Fruit fly (Drosophila melanogaster) whole organism, prepupa: ENCODE results near the gene CG13603.

Experiments
- Blimp-1 ChIP-seq: fragments of 200-800 bp; sonication (Bioruptor generic); optimal IDR thresholded peaks from 3 replicates; lab custom pipeline; 2017; ENCODE audit warnings: missing biosample characterization, missing genetic modification characterization, mild to moderate bottlenecking, moderate library complexity, missing genetic modification reagents
- CG11294 ChIP-seq: fragments of 200-800 bp; sonication (Bioruptor generic); IDR thresholded peaks from 2 replicates; pipeline ENCODE4 v1.3.6; 2022; ENCODE audit warnings: missing biosample characterization, missing genetic modification characterization
- CG11762 ChIP-seq: fragments of 200-800 bp; sonication (Bioruptor generic); optimal IDR thresholded peaks from 3 replicates; lab custom pipeline; 2016; ENCODE audit warnings: missing biosample characterization, missing genetic modification characterization; ENCODE audit not compliant: insufficient read depth
- CG11902 ChIP-seq: fragments of 200-800 bp; sonication (Bioruptor generic); optimal IDR thresholded peaks from 3 replicates; lab custom pipeline; 2016; ENCODE audit warnings: missing biosample characterization, missing genetic modification characterization
- CG15336 ChIP-seq: fragments of 200-800 bp; sonication (Bioruptor generic); IDR thresholded peaks from 2 replicates; pipeline ENCODE4 v1.3.6; 2022; ENCODE audit warnings: missing biosample characterization, missing genetic modification characterization
- CG16779 ChIP-seq: fragments of 200-800 bp; sonication (Bioruptor generic); optimal IDR thresholded peaks from 3 replicates; lab custom pipeline; 2017; ENCODE audit warnings: missing biosample characterization, mild to moderate bottlenecking, missing genetic modification characterization
- CG3032 ChIP-seq: fragments of 200-800 bp; optimal IDR thresholded peaks from 2 replicates; lab custom pipeline; 2019; ENCODE audit warnings: missing biosample characterization, mild to moderate bottlenecking, missing genetic modification characterization, moderate library complexity
- CG31627 ChIP-seq: fragments of 200-800 bp; sonication (Bioruptor generic); optimal IDR thresholded peaks from 3 replicates; lab custom pipeline; 2016; ENCODE audit warnings: missing biosample characterization, missing genetic modification characterization
- CG32006 ChIP-seq: fragments of 200-800 bp; sonication (Bioruptor generic); optimal IDR thresholded peaks from 3 replicates; lab custom pipeline; 2017; ENCODE audit warnings: missing biosample characterization, mild to moderate bottlenecking, missing genetic modification characterization
- CG34406 ChIP-seq: fragments of 200-800 bp; sonication (Bioruptor generic); optimal IDR thresholded peaks from 3 replicates; lab custom pipeline; 2016; ENCODE audit warnings: missing biosample characterization, missing genetic modification characterization
- CG3919 ChIP-seq: fragments of 200-800 bp; sonication (Bioruptor generic); optimal IDR thresholded peaks from 3 replicates; lab custom pipeline; 2016; ENCODE audit warnings: missing biosample characterization, missing genetic modification characterization
- CG6163 ChIP-seq: fragments of 200-800 bp; sonication (Bioruptor generic); IDR thresholded peaks from 3 replicates; pipeline ENCODE4 v1.3.6; 2022; ENCODE audit warnings: missing biosample characterization, missing genetic modification characterization
- CG6276 ChIP-seq: fragments of 200-800 bp; sonication (Bioruptor generic); optimal IDR thresholded peaks from 2 replicates; lab custom pipeline; 2017; ENCODE audit warnings: missing biosample characterization, mild to moderate bottlenecking, missing genetic modification characterization
- CG6792 ChIP-seq: fragments of 200-800 bp; sonication (Bioruptor generic); optimal IDR thresholded peaks from 3 replicates; lab custom pipeline; 2016; ENCODE audit warnings: missing biosample characterization, missing genetic modification characterization
- CG6854 ChIP-seq: fragments of 200-800 bp; sonication (Bioruptor generic); optimal IDR thresholded peaks from 2 replicates; lab custom pipeline; 2017; ENCODE audit warnings: missing biosample characterization, mild to moderate bottlenecking, missing genetic modification characterization
- CG8119 ChIP-seq: fragments of 200-800 bp; sonication (Bioruptor generic); IDR thresholded peaks from 3 replicates; pipeline ENCODE4 v1.3.6; 2022; ENCODE audit warnings: missing biosample characterization, missing genetic modification characterization
- CG8319 ChIP-seq: fragments of 200-800 bp; sonication (Bioruptor generic); optimal IDR thresholded peaks from 3 replicates; lab custom pipeline; 2016; ENCODE audit warnings: missing biosample characterization, missing genetic modification characterization
- CG9139 ChIP-seq: fragments of 200-800 bp; sonication (Bioruptor generic); optimal IDR thresholded peaks from 3 replicates; lab custom pipeline; 2017; ENCODE audit warnings: missing biosample characterization, mild to moderate bottlenecking, missing genetic modification characterization
- Ets96B ChIP-seq: fragments of 200-800 bp; optimal IDR thresholded peaks from 2 replicates; lab custom pipeline; 2019; ENCODE audit warnings: missing biosample characterization, mild to moderate bottlenecking, missing genetic modification characterization, moderate library complexity
- Gug ChIP-seq: fragments of 200-800 bp; sonication (Bioruptor generic); IDR thresholded peaks from 2 replicates; pipeline ENCODE4 v1.3.6; 2022; ENCODE audit warnings: missing biosample characterization, missing genetic modification characterization
- Hr39 ChIP-seq: fragments of 200-800 bp; sonication (Bioruptor generic); optimal IDR thresholded peaks from 2 replicates; lab custom pipeline; 2016; ENCODE audit warnings: missing biosample characterization, missing genetic modification characterization
- Lpt ChIP-seq: fragments of 200-800 bp; sonication (Bioruptor generic); optimal IDR thresholded peaks from 3 replicates; lab custom pipeline; 2016; ENCODE audit warnings: missing biosample characterization, missing genetic modification characterization
- Met ChIP-seq: fragments of 200-800 bp; sonication (Bioruptor generic); optimal IDR thresholded peaks from 3 replicates; lab custom pipeline; 2016; ENCODE audit warnings: missing biosample characterization, missing genetic modification characterization
- OdsH ChIP-seq: fragments of 200-800 bp; sonication (Bioruptor generic); optimal IDR thresholded peaks from 3 replicates; lab custom pipeline; 2016; ENCODE audit warnings: missing biosample characterization, missing genetic modification characterization
- Smox ChIP-seq: fragments of 200-800 bp; sonication (Bioruptor generic); optimal IDR thresholded peaks from 3 replicates; lab custom pipeline; 2016; ENCODE audit warnings: missing biosample characterization, missing genetic modification characterization
- Sox102F ChIP-seq: fragments of 200-800 bp; sonication (Bioruptor generic); optimal IDR thresholded peaks from 2 replicates; lab custom pipeline; 2016; ENCODE audit warnings: missing biosample characterization, mild to moderate bottlenecking, missing genetic modification characterization
- Sox15 ChIP-seq: fragments of 200-800 bp; sonication (Bioruptor generic); optimal IDR thresholded peaks from 3 replicates; lab custom pipeline; 2016; ENCODE audit warnings: missing biosample characterization, missing genetic modification characterization
- achi ChIP-seq: fragments of 200-800 bp; sonication (Bioruptor generic); optimal IDR thresholded peaks from 3 replicates; lab custom pipeline; 2016; ENCODE audit warnings: missing biosample characterization, missing genetic modification characterization
- acj6 ChIP-seq: fragments of 200-800 bp; sonication (Bioruptor generic); optimal IDR thresholded peaks from 3 replicates; lab custom pipeline; 2016; ENCODE audit warnings: missing biosample characterization, missing genetic modification characterization
- cyc ChIP-seq: fragments of 200-800 bp; sonication (Bioruptor generic); optimal IDR thresholded peaks from 3 replicates; lab custom pipeline; 2016; ENCODE audit warnings: missing biosample characterization, missing genetic modification characterization
- dac ChIP-seq: fragments of 200-800 bp; sonication (Bioruptor generic); optimal IDR thresholded peaks from 2 replicates; lab custom pipeline; 2017; ENCODE audit warnings: missing biosample characterization, mild to moderate bottlenecking, missing genetic modification characterization
- esn ChIP-seq: fragments of 200-800 bp; sonication (Bioruptor generic); optimal IDR thresholded peaks from 2 replicates; lab custom pipeline; 2016; ENCODE audit warnings: missing biosample characterization, mild to moderate bottlenecking, missing genetic modification characterization, moderate library complexity
- fd85E ChIP-seq: fragments of 200-800 bp; sonication (Bioruptor generic); optimal IDR thresholded peaks from 3 replicates; lab custom pipeline; 2016; ENCODE audit warnings: missing biosample characterization, missing genetic modification characterization
- fkh ChIP-seq: fragments of 200-800 bp; sonication (Bioruptor generic); optimal IDR thresholded peaks from 3 replicates; lab custom pipeline; 2017; ENCODE audit warnings: missing biosample characterization, mild to moderate bottlenecking, missing genetic modification characterization, moderate library complexity
- lz ChIP-seq: fragments of 200-800 bp; sonication (Bioruptor generic); optimal IDR thresholded peaks from 3 replicates; lab custom pipeline; 2016; ENCODE audit warnings: missing biosample characterization, missing genetic modification characterization
- net ChIP-seq: fragments of 200-800 bp; sonication (Bioruptor generic); optimal IDR thresholded peaks from 3 replicates; lab custom pipeline; 2016; ENCODE audit warnings: missing biosample characterization, missing genetic modification characterization
- pdm3 ChIP-seq: fragments of 200-800 bp; sonication (Bioruptor generic); optimal IDR thresholded peaks from 3 replicates; lab custom pipeline; 2016; ENCODE audit warnings: missing biosample characterization, missing genetic modification characterization
- salr ChIP-seq, 2 experiments: fragments of 200-800 bp; sonication (Bioruptor generic); optimal IDR thresholded peaks; 3 replicates each; lab custom pipeline; 2016 to 2018; ENCODE audit warnings: missing biosample characterization in 2 of 2, missing genetic modification characterization in 2 of 2, mild to moderate bottlenecking in 1 of 2
- ss ChIP-seq, 2 experiments: fragments of 200-800 bp; sonication (Bioruptor generic); optimal IDR thresholded peaks; 2 replicates in 1 of 2; 3 replicates in 1 of 2; lab custom pipeline; 2017 to 2018; ENCODE audit warnings: mild to moderate bottlenecking in 2 of 2, missing biosample characterization in 2 of 2, missing genetic modification characterization in 2 of 2, moderate library complexity in 1 of 2
- svp ChIP-seq: fragments of 200-800 bp; sonication (Bioruptor generic); peaks from one replicate; lab custom pipeline; 2016; ENCODE audit warnings: missing biosample characterization, missing genetic modification characterization
- topi ChIP-seq: fragments of 200-800 bp; sonication (Bioruptor generic); optimal IDR thresholded peaks from 3 replicates; lab custom pipeline; 2016; ENCODE audit warnings: missing biosample characterization, missing genetic modification characterization
- vri ChIP-seq: fragments of 200-800 bp; sonication (Bioruptor generic); optimal IDR thresholded peaks from 3 replicates; lab custom pipeline; 2016; ENCODE audit warnings: missing biosample characterization, mild to moderate bottlenecking, missing genetic modification characterization

CG13603 gene

dm6 chr3R:24031019-24031824 lies 44.9 kb upstream of the CG13603 start (continued):
- TF ChIP-seq Ets96B (tag; lab: Kevin White, UChicago) (peak; percentile 22), CG34406 (GFP tag; lab: Kevin White, UChicago) (peak; percentile 12), CG11762 (GFP tag; lab: Kevin White, UChicago) (peak; percentile 3), CG3919 (GFP tag; lab: Kevin White, UChicago) (peak; percentile 51), CG9139 (GFP tag; lab: Kevin White, UChicago) (peak; percentile 18), CG6854 (GFP tag; lab: Kevin White, UChicago) (peak; percentile 64), CG31627 (GFP tag; lab: Kevin White, UChicago) (peak; percentile 16), Smox (GFP tag; lab: Kevin White, UChicago) (peak; percentile 3), vri (peak; percentile 56), Sox102F (GFP tag; lab: Kevin White, UChicago) (peak; percentile 6), CG3032 (tag; lab: Kevin White, UChicago) (peak; percentile 12), CG16779 (peak; percentile 65), esn (GFP tag; lab: Kevin White, UChicago) (peak; percentile 29), CG6276 (peak; percentile 54)

- TF ChIP-seq svp (GFP tag; lab: Kevin White, UChicago): no peak
- peak; percentile 42 for TF ChIP-seq vri
- TF ChIP-seq topi: no peak
- TF ChIP-seq CG8319 (GFP tag; lab: Kevin White, UChicago): no peak
Observed at dm6 chr3R:24027222-24027621, 40.9 kb upstream of the CG13603 start.

- TF ChIP-seq pdm3 (no peak), salr (GFP tag; optimal IDR thresholded peaks at IDR 0.05; lab: Kevin White, UChicago) (peak in 1 of 2 experiments; percentile 0)
Observed at dm6 chr3R:24026503-24026902, 40.1 kb upstream of the CG13603 start.

dm6 chr3R:24025715-24026467 lies 39.5 kb upstream of the CG13603 start:
- no peak for TF ChIP-seq Sox15 (GFP tag; lab: Kevin White, UChicago)
- TF ChIP-seq dac (GFP tag; lab: Kevin White, UChicago): no peak
- TF ChIP-seq CG34406 (GFP tag; lab: Kevin White, UChicago): no peak
- no peak for TF ChIP-seq CG8119 (GFP tag; lab: Robert Waterston, UW)
- TF ChIP-seq acj6 (GFP tag; lab: Kevin White, UChicago): peak; percentile 22
- peak; percentile 27 for TF ChIP-seq OdsH (GFP tag; lab: Kevin White, UChicago)
- TF ChIP-seq CG11294: no peak
- no peak for TF ChIP-seq Gug
- TF ChIP-seq ss (GFP tag; optimal IDR thresholded peaks at IDR 0.05; lab: Kevin White, UChicago): no peak
- TF ChIP-seq achi (GFP tag; lab: Kevin White, UChicago): peak; percentile 41
- peak; percentile 47 for TF ChIP-seq Met (GFP tag; lab: Kevin White, UChicago)
- peak; percentile 33 for TF ChIP-seq cyc (GFP tag; lab: Kevin White, UChicago)
- TF ChIP-seq CG3919 (GFP tag; lab: Kevin White, UChicago): peak; percentile 10
- TF ChIP-seq svp (GFP tag; lab: Kevin White, UChicago): peak; percentile 77
- TF ChIP-seq net (GFP tag; lab: Kevin White, UChicago): no peak
- TF ChIP-seq CG11762 (GFP tag; lab: Kevin White, UChicago): no peak
- TF ChIP-seq Smox (GFP tag; lab: Kevin White, UChicago): peak; percentile 26
- no peak for TF ChIP-seq CG6792 (GFP tag; lab: Kevin White, UChicago)
- TF ChIP-seq Lpt (GFP tag; lab: Kevin White, UChicago): no peak
- TF ChIP-seq Hr39 (GFP tag; lab: Kevin White, UChicago): peak; percentile 53
- no peak for TF ChIP-seq fd85E (GFP tag; lab: Kevin White, UChicago)
- no peak for TF ChIP-seq Blimp-1
- TF ChIP-seq CG6854 (GFP tag; lab: Kevin White, UChicago): no peak
- TF ChIP-seq CG15336: peak; percentile 51; the same call in 1 of the 2 replicates
- no peak for TF ChIP-seq lz (GFP tag; lab: Kevin White, UChicago)
- no peak for TF ChIP-seq vri
- no peak for TF ChIP-seq CG11902 (GFP tag; lab: Kevin White, UChicago)
- TF ChIP-seq CG32006: peak; percentile 58
- TF ChIP-seq CG16779: no peak
- no peak for TF ChIP-seq fkh
- TF ChIP-seq esn (GFP tag; lab: Kevin White, UChicago): peak; percentile 30
- no peak for TF ChIP-seq CG6163 (GFP tag; lab: Robert Waterston, UW)
- peak; percentile 5 for TF ChIP-seq CG3032 (tag; lab: Kevin White, UChicago)
- no peak for TF ChIP-seq CG8319 (GFP tag; lab: Kevin White, UChicago)
